Worm (Caenorhabditis elegans): Measurements from ENCODE around the gene K12H4.3.
A peak's percentile ranks its signal among the peaks of the same experiment; 100 is the strongest.

DNA sequence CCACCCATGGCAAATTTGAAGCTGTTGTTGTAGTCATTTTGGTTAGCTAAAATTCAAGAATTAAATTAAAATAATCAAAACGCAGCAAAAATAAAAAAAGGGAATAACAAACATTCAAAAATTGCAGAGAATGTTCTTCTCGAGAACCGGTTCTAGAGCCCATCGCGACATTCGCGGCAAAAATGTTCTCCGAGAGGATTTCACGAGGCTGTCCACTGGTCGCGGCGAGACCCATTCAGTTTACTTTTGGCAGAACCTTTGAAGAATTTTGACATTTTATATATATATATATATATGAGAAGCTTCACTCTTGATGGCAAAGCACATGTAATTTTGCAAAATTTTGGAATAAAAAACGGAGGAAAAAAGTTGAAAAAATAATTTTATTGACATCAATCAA, 16.3 kb upstream of the K12H4.3 start, which contains the start of gene F44B9.8:
- TF ChIP-seq egl-13 (tag; optimal IDR thresholded peaks at IDR 0.05) = no peak
- TF ChIP-seq F16B12.6 (tag; optimal IDR thresholded peaks at IDR 0.05) = peak; percentile 29
- TF ChIP-seq unc-86 (tag; optimal IDR thresholded peaks at IDR 0.05) = no peak
- TF ChIP-seq pax-3 (tag; optimal IDR thresholded peaks at IDR 0.05) = no peak
- no peak for TF ChIP-seq egl-27 (tag; optimal IDR thresholded peaks at IDR 0.05)
- no peak for TF ChIP-seq unc-30 (tag; optimal IDR thresholded peaks at IDR 0.05)
- TF ChIP-seq sox-4 (tag; optimal IDR thresholded peaks at IDR 0.05) = no peak
- TF ChIP-seq snpc-4 (tag; optimal IDR thresholded peaks at IDR 0.05) = no peak

Measured in whole organism, L1 larva.